Worm (Caenorhabditis elegans) whole organism, young adult: ENCODE measurements around the gene atat-2.

ENCODE experiments used
- B0019.2 ChIP-seq: fragments of 200-800 bp; sonication (Bioruptor generic); conservative IDR thresholded peaks from 2 replicates; pipeline ENCODE4 v1.3.6; 2022; ENCODE audit warnings: missing genetic modification reagents, missing genetic modification characterization, missing compliant biosample characterization
- F23B12.7 ChIP-seq: sonication (generic microtip); optimal IDR thresholded peaks from 2 replicates; lab custom pipeline; 2017; ENCODE audit warnings: missing genetic modification characterization, mild to moderate bottlenecking, missing compliant biosample characterization, antibody characterized with exemption, moderate library complexity; ENCODE audit not compliant: insufficient read depth
- F39B2.1 ChIP-seq: fragments of 200-800 bp; sonication (Bioruptor generic); IDR thresholded peaks from 2 replicates; pipeline ENCODE4 v1.3.6; 2022; ENCODE audit warnings: missing genetic modification reagents, missing genetic modification characterization, missing compliant biosample characterization
- F55B11.4 ChIP-seq: sonication (generic microtip); optimal IDR thresholded peaks from 2 replicates; lab custom pipeline; 2016; ENCODE audit warnings: missing compliant biosample characterization, missing genetic modification characterization, borderline replicate concordance; ENCODE audit not compliant: insufficient read depth
- T07F8.4 ChIP-seq: sonication (generic microtip); optimal IDR thresholded peaks from 2 replicates; lab custom pipeline; 2016; ENCODE audit warnings: mild to moderate bottlenecking, missing genetic modification characterization, moderate library complexity, missing compliant biosample characterization
- T26A5.8 ChIP-seq: sonication (generic microtip); optimal IDR thresholded peaks from 2 replicates; lab custom pipeline; 2016; ENCODE audit warnings: missing genetic modification characterization, missing compliant biosample characterization
- Y67H2A.10 ChIP-seq: fragments of 200-800 bp; sonication (Bioruptor generic); conservative IDR thresholded peaks from 2 replicates; pipeline ENCODE4 v1.3.6; 2022; ENCODE audit warnings: missing genetic modification reagents, missing genetic modification characterization, missing compliant biosample characterization
- Y95B8A.8 ChIP-seq: fragments of 200-800 bp; sonication (Bioruptor generic); IDR thresholded peaks from 2 replicates; pipeline ENCODE4 v1.3.6; 2022; ENCODE audit warnings: missing genetic modification reagents, missing genetic modification characterization, missing compliant biosample characterization
- atf-7 ChIP-seq: sonication (generic microtip); optimal IDR thresholded peaks from 2 replicates; lab custom pipeline; 2017; ENCODE audit warnings: mild to moderate bottlenecking, missing genetic modification characterization, missing compliant biosample characterization
- attf-3 ChIP-seq: fragments of 200-800 bp; sonication (Bioruptor generic); conservative IDR thresholded peaks from 2 replicates; pipeline ENCODE4 v1.3.6; 2022; ENCODE audit warnings: missing genetic modification reagents, missing genetic modification characterization, missing compliant biosample characterization
- ccch-3 ChIP-seq: fragments of 200-800 bp; sonication (Bioruptor generic); optimal IDR thresholded peaks from 2 replicates; lab custom pipeline; 2018; ENCODE audit warnings: mild to moderate bottlenecking, missing genetic modification characterization, missing compliant biosample characterization
- cebp-1 ChIP-seq, 2 experiments: fragments of 200-800 bp in 1 of 2; sonication (Bioruptor generic) in 1 of 2; sonication (generic microtip) in 1 of 2; IDR thresholded peaks in 1 of 2; optimal IDR thresholded peaks in 1 of 2; 2 replicates each; pipeline versions ENCODE4 v1.3.6 to Lab custom; 2017 to 2022; ENCODE audit warnings: missing compliant biosample characterization in 2 of 2, missing genetic modification characterization in 2 of 2, mild to moderate bottlenecking in 1 of 2, missing genetic modification reagents in 1 of 2, moderate library complexity in 1 of 2
- ceh-79 ChIP-seq: sonication (generic microtip); optimal IDR thresholded peaks from 2 replicates; lab custom pipeline; 2017; ENCODE audit warnings: mild to moderate bottlenecking, missing genetic modification characterization, missing compliant biosample characterization
- chd-7 ChIP-seq: sonication (generic microtip); optimal IDR thresholded peaks from 2 replicates; lab custom pipeline; 2016; ENCODE audit warnings: mild to moderate bottlenecking, missing genetic modification characterization, moderate library complexity, missing compliant biosample characterization
- die-1 ChIP-seq: sonication (generic microtip); optimal IDR thresholded peaks from 2 replicates; lab custom pipeline; 2016; ENCODE audit warnings: missing genotype, mild to moderate bottlenecking, missing genetic modification characterization, missing compliant biosample characterization
- dox-1 ChIP-seq: fragments of 200-800 bp; sonication (Bioruptor generic); IDR thresholded peaks from 2 replicates; pipeline ENCODE4 v1.3.6; 2022; ENCODE audit warnings: missing genetic modification reagents, missing genetic modification characterization, missing compliant biosample characterization
- dpl-1 ChIP-seq: fragments of 150-350 bp; optimal IDR thresholded peaks from 2 replicates; lab custom pipeline; 2014; ENCODE audit warnings: missing biosample characterization, missing genetic modification reagents, missing genetic modification characterization
- egrh-3 ChIP-seq: fragments of 200-800 bp; sonication (Bioruptor generic); IDR thresholded peaks from 2 replicates; pipeline ENCODE4 v1.3.6; 2022; ENCODE audit warnings: missing genetic modification reagents, missing genetic modification characterization, missing compliant biosample characterization
- ekl-4 ChIP-seq: fragments of 200-800 bp; sonication (Bioruptor generic); IDR thresholded peaks from 2 replicates; pipeline ENCODE4 v1.3.6; 2022; ENCODE audit warnings: missing genetic modification reagents, missing genetic modification characterization, missing compliant biosample characterization
- ets-4 ChIP-seq: fragments of 200-800 bp; sonication (Bioruptor generic); optimal IDR thresholded peaks from 2 replicates; lab custom pipeline; 2018; ENCODE audit warnings: mild to moderate bottlenecking, missing genetic modification characterization, missing compliant biosample characterization
- gei-17 ChIP-seq: fragments of 200-800 bp; sonication (Bioruptor generic); optimal IDR thresholded peaks from 2 replicates; lab custom pipeline; 2018; ENCODE audit warnings: mild to moderate bottlenecking, missing genetic modification characterization, missing compliant biosample characterization
- him-1 ChIP-seq: sonication (generic microtip); optimal IDR thresholded peaks from 2 replicates; lab custom pipeline; 2016; ENCODE audit warnings: missing genotype, missing genetic modification reagents, missing genetic modification characterization, missing compliant biosample characterization
- hmg-20 ChIP-seq: fragments of 200-800 bp; sonication (Bioruptor generic); IDR thresholded peaks from 2 replicates; pipeline ENCODE4 v1.3.6; 2022; ENCODE audit warnings: missing genetic modification reagents, missing genetic modification characterization, missing compliant biosample characterization
- let-526 ChIP-seq: fragments of 200-800 bp; sonication (Bioruptor generic); IDR thresholded peaks from 2 replicates; pipeline ENCODE4 v1.3.6; 2022; ENCODE audit warnings: missing genetic modification reagents, missing genetic modification characterization, missing compliant biosample characterization
- let-607 ChIP-seq, 2 experiments: fragments of 200-800 bp in 1 of 2; sonication (Bioruptor generic) in 1 of 2; sonication (generic microtip) in 1 of 2; optimal IDR thresholded peaks; 2 replicates each; lab custom pipeline; 2016 to 2018; ENCODE audit warnings: mild to moderate bottlenecking in 2 of 2, missing compliant biosample characterization in 2 of 2, missing genetic modification characterization in 2 of 2, moderate library complexity in 2 of 2, missing genotype in 1 of 2
- lin-40 ChIP-seq: sonication (generic microtip); optimal IDR thresholded peaks from 2 replicates; lab custom pipeline; 2016; ENCODE audit warnings: missing genetic modification characterization, mild to moderate bottlenecking, missing compliant biosample characterization, missing genotype, missing genetic modification reagents
- madf-10 ChIP-seq: sonication (generic microtip); optimal IDR thresholded peaks from 2 replicates; lab custom pipeline; 2016; ENCODE audit warnings: mild to moderate bottlenecking, missing genetic modification characterization, missing compliant biosample characterization
- madf-8 ChIP-seq: fragments of 200-800 bp; sonication (Bioruptor generic); conservative IDR thresholded peaks from 2 replicates; pipeline ENCODE4 v1.3.6; 2022; ENCODE audit warnings: missing genetic modification reagents, missing genetic modification characterization, missing compliant biosample characterization
- mcd-1 ChIP-seq: fragments of 200-800 bp; sonication (Bioruptor generic); IDR thresholded peaks from 2 replicates; pipeline ENCODE4 v1.3.6; 2022; ENCODE audit warnings: missing genetic modification reagents, missing genetic modification characterization, missing compliant biosample characterization
- mel-28 ChIP-seq: sonication (generic microtip); optimal IDR thresholded peaks from 2 replicates; lab custom pipeline; 2016; ENCODE audit warnings: borderline replicate concordance, mild to moderate bottlenecking, missing genetic modification characterization, missing compliant biosample characterization
- nhr-80 ChIP-seq: sonication (generic microtip); optimal IDR thresholded peaks from 2 replicates; lab custom pipeline; 2016; ENCODE audit warnings: missing genetic modification characterization, missing compliant biosample characterization
- pbrm-1 ChIP-seq: fragments of 200-800 bp; sonication (Bioruptor generic); IDR thresholded peaks from 2 replicates; pipeline ENCODE4 v1.3.6; 2022; ENCODE audit warnings: missing genetic modification reagents, missing genetic modification characterization, missing compliant biosample characterization
- pha-4 ChIP-seq: fragments of 150-350 bp; sonication (generic microtip); optimal IDR thresholded peaks from 2 replicates; lab custom pipeline; 2014; ENCODE audit warnings: missing biosample characterization, missing genetic modification reagents, missing genetic modification characterization
- rec-8 ChIP-seq, 2 experiments: sonication (generic microtip); optimal IDR thresholded peaks; 2 replicates each; lab custom pipeline; 2016; ENCODE audit warnings: mild to moderate bottlenecking in 2 of 2, missing genetic modification characterization in 2 of 2, missing genetic modification reagents in 2 of 2, missing genotype in 2 of 2, missing biosample characterization in 1 of 2, missing compliant biosample characterization in 1 of 2, moderate library complexity in 1 of 2
- repo-1 ChIP-seq: sonication (generic microtip); optimal IDR thresholded peaks from 2 replicates; lab custom pipeline; 2017; ENCODE audit warnings: mild to moderate bottlenecking, missing genetic modification characterization, missing compliant biosample characterization
- rpc-1 ChIP-seq, 2 experiments: fragments of 150-350 bp in 1 of 2; sonication (generic microtip) in 1 of 2; optimal IDR thresholded peaks; 2 replicates each; lab custom pipeline; 2014 to 2018; ENCODE audit warnings: missing biosample characterization in 1 of 2, missing genetic modification characterization in 1 of 2, missing genetic modification reagents in 1 of 2, missing genotype in 1 of 2
- sea-2 ChIP-seq: fragments of 200-800 bp; sonication (Bioruptor generic); IDR thresholded peaks from 2 replicates; pipeline ENCODE4 v1.3.6; 2022; ENCODE audit warnings: missing genetic modification characterization, missing compliant biosample characterization
- sptf-2 ChIP-seq: fragments of 200-800 bp; sonication (Bioruptor generic); optimal IDR thresholded peaks from 2 replicates; lab custom pipeline; 2018; ENCODE audit warnings: mild to moderate bottlenecking, missing genetic modification characterization, missing compliant biosample characterization
- tbp1 ChIP-seq: fragments of 200-800 bp; sonication (Bioruptor generic); optimal IDR thresholded peaks from 2 replicates; lab custom pipeline; 2018; ENCODE audit warnings: mild to moderate bottlenecking, missing genetic modification characterization, missing compliant biosample characterization
- zim-3 ChIP-seq: sonication (generic microtip); optimal IDR thresholded peaks from 2 replicates; lab custom pipeline; 2017; ENCODE audit warnings: mild to moderate bottlenecking, missing genetic modification characterization, moderate library complexity, missing compliant biosample characterization
- ztf-22 ChIP-seq: fragments of 200-800 bp; sonication (Bioruptor generic); optimal IDR thresholded peaks from 2 replicates; lab custom pipeline; 2018; ENCODE audit warnings: mild to moderate bottlenecking, missing genetic modification characterization, moderate library complexity, missing compliant biosample characterization
- ztf-28 ChIP-seq: fragments of 200-800 bp; sonication (Bioruptor generic); IDR thresholded peaks from 2 replicates; pipeline ENCODE4 v1.3.6; 2022; ENCODE audit warnings: missing genetic modification reagents, missing genetic modification characterization, missing compliant biosample characterization
- ztf-3 ChIP-seq: fragments of 200-800 bp; sonication (Bioruptor generic); optimal IDR thresholded peaks from 2 replicates; lab custom pipeline; 2018; ENCODE audit warnings: mild to moderate bottlenecking, missing genetic modification characterization, missing compliant biosample characterization

atat-2 gene

ce11 chrX:5839643-5840042 lies 9.3 kb upstream of the atat-2 start, which contains the start of gene dct-11:
Gene dct-11, minus strand, starts transcription at chrX:5839778.
- TF ChIP-seq dox-1 (peak; percentile 32; the same call in 1 of the 2 replicates), ets-4 (GFP tag; lab: Kevin White, UChicago) (peak; percentile 6), let-607 (tag; optimal IDR thresholded peaks at IDR 0.05; lab: Kevin White, UChicago) (peak; percentile 93 to 95), nhr-80 (peak; percentile 94), ztf-22 (GFP tag; lab: Kevin White, UChicago) (peak; percentile 23), rec-8 (tag; optimal IDR thresholded peaks at IDR 0.05; lab: Kevin White, UChicago) (no peak), gei-17 (GFP tag; lab: Kevin White, UChicago) (no peak), Y67H2A.10 (GFP tag; lab: Robert Waterston, UW) (no peak), pha-4 (peak; percentile 39), cebp-1 (GFP tag; IDR thresholded peaks at IDR 0.05; lab: Robert Waterston, UW) (no peak), cebp-1 (tag; optimal IDR thresholded peaks at IDR 0.05; lab: Kevin White, UChicago) (peak; percentile 42)

ce11 chrX:5841060-5841642 lies 7.7 kb upstream of the atat-2 start, which contains the start of gene puf-9:
Gene puf-9, plus strand, starts transcription at chrX:5841592.
- TF ChIP-seq T07F8.4 (tag; lab: Kevin White, UChicago) (peak; percentile 19), rec-8 (tag; optimal IDR thresholded peaks at IDR 0.05; lab: Kevin White, UChicago) (no peak), dpl-1 (GFP tag; lab: Kevin White, UChicago) (peak; percentile 32), Y95B8A.8 (peak; percentile 84; the same call in 1 of the 2 replicates), die-1 (tag; lab: Kevin White, UChicago) (peak; percentile 61), T26A5.8 (tag; lab: Kevin White, UChicago) (no peak), hmg-20 (GFP tag; lab: Robert Waterston, UW) (peak; percentile 61; the same call in 1 of the 2 replicates), ztf-3 (GFP tag; lab: Kevin White, UChicago) (peak; percentile 89), sea-2 (peak; percentile 22; the same call in 1 of the 2 replicates), let-526 (GFP tag; lab: Robert Waterston, UW) (peak; percentile 90), pbrm-1 (peak; percentile 97), repo-1 (tag; lab: Kevin White, UChicago) (peak; percentile 78), pha-4 (peak; percentile 98), zim-3 (tag; lab: Kevin White, UChicago) (peak; percentile 58), B0019.2 (GFP tag; lab: Robert Waterston, UW) (no peak), sptf-2 (GFP tag; lab: Kevin White, UChicago) (no peak), ccch-3 (GFP tag; lab: Kevin White, UChicago) (no peak), ztf-28 (GFP tag; lab: Robert Waterston, UW) (no peak), chd-7 (tag; lab: Kevin White, UChicago) (peak; percentile 98), F39B2.1 (GFP tag; lab: Robert Waterston, UW) (0 out of 2 replicates have a peak, but pooled peaks have one; percentile 44), lin-40 (tag; lab: Kevin White, UChicago) (peak; percentile 99), madf-8 (GFP tag; lab: Robert Waterston, UW) (no peak), him-1 (tag; lab: Kevin White, UChicago) (no peak), ceh-79 (tag; lab: Kevin White, UChicago) (peak; percentile 43), cebp-1 (GFP tag; IDR thresholded peaks at IDR 0.05; lab: Robert Waterston, UW) (peak; percentile 90), cebp-1 (tag; optimal IDR thresholded peaks at IDR 0.05; lab: Kevin White, UChicago) (peak; percentile 96), ekl-4 (GFP tag; lab: Robert Waterston, UW) (peak; percentile 93), atf-7 (tag; lab: Kevin White, UChicago) (peak; percentile 97), F55B11.4 (tag; lab: Kevin White, UChicago) (no peak), attf-3 (peak; percentile 61), F23B12.7 (tag; lab: Kevin White, UChicago) (peak; percentile 85), mel-28 (no peak), ztf-22 (GFP tag; lab: Kevin White, UChicago) (peak; percentile 97), madf-10 (tag; lab: Kevin White, UChicago) (peak; percentile 93), tbp1 (peak; percentile 76), mcd-1 (GFP tag; lab: Robert Waterston, UW) (peak; percentile 99), gei-17 (GFP tag; lab: Kevin White, UChicago) (peak; percentile 90), rpc-1 (optimal IDR thresholded peaks at IDR 0.05; lab: Kevin White, UChicago) (no peak), rpc-1 (tag; optimal IDR thresholded peaks at IDR 0.05; lab: Kevin White, UChicago) (no peak), egrh-3 (peak; percentile 74; the same call in 1 of the 2 replicates)
